Worm (Caenorhabditis elegans): ENCODE results near the gene acr-17.
"Not testable (repeated sequence)": the region's sequence is repeated elsewhere in the genome, so short reads cannot be mapped to it uniquely, and the experiment has no call there.

acr-17 gene

ce11 chrV:2608352-2608751 lies at the start of gene acr-17:
acr-17 (plus strand) TSS chrV:2608652.
- no peak for TF ChIP-seq unc-62 (GFP tag; optimal IDR thresholded peaks at IDR 0.05)

- TF ChIP-seq unc-62 (GFP tag; optimal IDR thresholded peaks at IDR 0.05): not testable (repeated sequence)
Measured at ce11 chrV:2561390-2561789, 47.1 kb upstream of the acr-17 start, which contains the start of gene gst-10. gst-10 (plus strand) TSS chrV:2561690.

- TF ChIP-seq unc-62 (GFP tag; optimal IDR thresholded peaks at IDR 0.05): no peak
Measured at ce11 chrV:2565525-2565924, 42.9 kb upstream of the acr-17 start, which contains the start of gene Y45G12C.1. Y45G12C.1 (plus strand) TSS chrV:2565683.

ce11 chrV:2570643-2571042 lies 37.8 kb upstream of the acr-17 start, which contains the start of gene srj-19:
srj-19 (minus strand) TSS chrV:2570743.
- TF ChIP-seq unc-62 (GFP tag; optimal IDR thresholded peaks at IDR 0.05): no peak

ce11 chrV:2573108-2573507 lies 35.3 kb upstream of the acr-17 start, which contains the start of gene srj-20:
srj-20 (minus strand) TSS chrV:2573208.
- no peak for TF ChIP-seq unc-62 (GFP tag; optimal IDR thresholded peaks at IDR 0.05)

- TF ChIP-seq unc-62 (GFP tag; optimal IDR thresholded peaks at IDR 0.05): no peak
Measured at ce11 chrV:2573881-2574280, 34.6 kb upstream of the acr-17 start, which contains the start of gene nhr-290. nhr-290 (plus strand) TSS chrV:2574181.

ce11 chrV:2575716-2576115 lies 32.7 kb upstream of the acr-17 start:
- no peak for TF ChIP-seq unc-62 (GFP tag; optimal IDR thresholded peaks at IDR 0.05)

- TF ChIP-seq unc-62 (GFP tag; optimal IDR thresholded peaks at IDR 0.05): no peak
Measured at ce11 chrV:2577603-2578002, 30.8 kb upstream of the acr-17 start, which contains the start of gene srt-4. srt-4 (plus strand) TSS chrV:2577903.

ce11 chrV:2580598-2580997 lies 27.9 kb upstream of the acr-17 start, which contains the start of gene C29G2.3:
C29G2.3 (plus strand) TSS chrV:2580898.
- TF ChIP-seq unc-62 (GFP tag; optimal IDR thresholded peaks at IDR 0.05): no peak

- TF ChIP-seq unc-62 (GFP tag; optimal IDR thresholded peaks at IDR 0.05): no peak
Measured at ce11 chrV:2585727-2586126, 22.7 kb upstream of the acr-17 start, which contains the start of gene C29G2.6. C29G2.6 (minus strand) TSS chrV:2585908.

- TF ChIP-seq unc-62 (GFP tag; optimal IDR thresholded peaks at IDR 0.05): no peak
Measured at ce11 chrV:2589834-2590233, 18.6 kb upstream of the acr-17 start.

- TF ChIP-seq unc-62 (GFP tag; optimal IDR thresholded peaks at IDR 0.05): no peak
Measured at ce11 chrV:2592173-2592676, 16.2 kb upstream of the acr-17 start, which contains the start of gene irg-3. irg-3 (plus strand) TSS chrV:2592591.

ce11 chrV:2595720-2596119 lies 12.7 kb upstream of the acr-17 start:
- no peak for TF ChIP-seq unc-62 (GFP tag; optimal IDR thresholded peaks at IDR 0.05)

ce11 chrV:2598830-2599229 lies 9.6 kb upstream of the acr-17 start, which contains the start of gene F53E10.5:
F53E10.5 (minus strand) TSS chrV:2598930.
- TF ChIP-seq unc-62 (GFP tag; optimal IDR thresholded peaks at IDR 0.05): not testable (repeated sequence)

ce11 chrV:2600543-2600942 lies 7.9 kb upstream of the acr-17 start:
- no peak for TF ChIP-seq unc-62 (GFP tag; optimal IDR thresholded peaks at IDR 0.05)

- no peak for TF ChIP-seq unc-62 (GFP tag; optimal IDR thresholded peaks at IDR 0.05)
Measured at ce11 chrV:2601817-2602216, 6.6 kb upstream of the acr-17 start.

ce11 chrV:2603056-2603455 lies 5.4 kb upstream of the acr-17 start, which contains the start of gene F53E10.6:
F53E10.6 (minus strand) TSS chrV:2603063.
- no peak for TF ChIP-seq unc-62 (GFP tag; optimal IDR thresholded peaks at IDR 0.05)

Data from whole organism, dauer.